Fruit fly (Drosophila melanogaster) whole organism: Measurements from ENCODE around the gene CG2909.

Experiments used
- CG8478 ChIP-seq: fragments of >200 bp; optimal IDR thresholded peaks from 2 replicates; lab custom pipeline; 2018; ENCODE audit warnings: inconsistent platforms
- pan ChIP-seq: fragments of >200 bp; optimal IDR thresholded peaks from 2 replicates; lab custom pipeline; 2017
- psq ChIP-seq: fragments of >200 bp; optimal IDR thresholded peaks from 2 replicates; lab custom pipeline; 2017

- no peak for TF ChIP-seq CG8478 (lab: Kevin White, UChicago)
- TF ChIP-seq psq: no peak
- no peak for TF ChIP-seq pan (lab: Kevin White, UChicago)
These were observed 36.1 kb upstream of the CG2909 start for dm6 chrX:10289935-10290760.
